Fruit fly (Drosophila melanogaster): ENCODE results near the gene hth.
A peak's percentile ranks its signal among the peaks of the same experiment; 100 is the strongest.

Gene hth

DNA sequence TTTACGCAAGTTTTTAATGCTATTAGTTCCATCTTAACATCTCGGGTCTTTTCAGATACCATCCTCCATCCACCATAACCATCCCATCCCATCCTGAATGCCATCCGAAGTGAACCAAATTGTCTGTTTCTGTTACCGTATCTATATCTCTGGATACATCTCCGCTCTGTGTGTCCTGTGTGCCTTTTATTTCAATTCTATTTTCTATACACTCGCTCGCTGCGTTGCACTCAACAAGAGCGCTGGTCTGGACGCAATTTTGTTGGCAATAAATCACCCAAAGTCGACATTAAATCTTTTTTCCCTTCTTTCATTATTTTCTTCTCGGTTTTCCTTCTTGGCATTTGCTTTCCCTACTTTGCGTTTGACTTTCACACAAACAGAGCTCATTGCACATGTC lies 6.1 kb upstream of the hth start (continued):
- TF ChIP-seq CG11504 (tag; optimal IDR thresholded peaks at IDR 0.05), result no peak
- no peak for TF ChIP-seq CG3163 (GFP tag; optimal IDR thresholded peaks at IDR 0.05)
- TF ChIP-seq grn (GFP tag; optimal IDR thresholded peaks at IDR 0.05), result peak; percentile 71
- no peak for TF ChIP-seq lab (GFP tag; optimal IDR thresholded peaks at IDR 0.05)
- TF ChIP-seq Kr (GFP tag; optimal IDR thresholded peaks at IDR 0.05), result peak; percentile 65
- no peak for TF ChIP-seq HLHmδ (GFP tag; optimal IDR thresholded peaks at IDR 0.05)
- TF ChIP-seq D19A (tag; optimal IDR thresholded peaks at IDR 0.05), result no peak
- no peak for TF ChIP-seq gt (GFP tag; IDR thresholded peaks at IDR 0.05)
- peak; percentile 63 for TF ChIP-seq oc (tag; optimal IDR thresholded peaks at IDR 0.05)
- peak; percentile 71 for TF ChIP-seq cad (GFP tag; optimal IDR thresholded peaks at IDR 0.05)
- TF ChIP-seq unpg (GFP tag; optimal IDR thresholded peaks at IDR 0.05), result no peak
- no peak for TF ChIP-seq lov (optimal IDR thresholded peaks at IDR 0.05)
- no peak for TF ChIP-seq lov (GFP tag; IDR thresholded peaks at IDR 0.05)
- TF ChIP-seq CG2199 (GFP tag; IDR thresholded peaks at IDR 0.05), result peak; percentile 90; the same call in 1 of the 3 replicates
- TF ChIP-seq Scr (GFP tag; IDR thresholded peaks at IDR 0.05; ENCODE audit: partially characterized antibody), result no peak
- no peak for TF ChIP-seq fd96Cb (tag; optimal IDR thresholded peaks at IDR 0.05)
- no peak for TF ChIP-seq ac (GFP tag; optimal IDR thresholded peaks at IDR 0.05)
- TF ChIP-seq CG14441 (GFP tag; IDR thresholded peaks at IDR 0.05), result no peak
- TF ChIP-seq tll (GFP tag; optimal IDR thresholded peaks at IDR 0.05), result peak in 1 of 2 experiments; percentile 94

DNA sequence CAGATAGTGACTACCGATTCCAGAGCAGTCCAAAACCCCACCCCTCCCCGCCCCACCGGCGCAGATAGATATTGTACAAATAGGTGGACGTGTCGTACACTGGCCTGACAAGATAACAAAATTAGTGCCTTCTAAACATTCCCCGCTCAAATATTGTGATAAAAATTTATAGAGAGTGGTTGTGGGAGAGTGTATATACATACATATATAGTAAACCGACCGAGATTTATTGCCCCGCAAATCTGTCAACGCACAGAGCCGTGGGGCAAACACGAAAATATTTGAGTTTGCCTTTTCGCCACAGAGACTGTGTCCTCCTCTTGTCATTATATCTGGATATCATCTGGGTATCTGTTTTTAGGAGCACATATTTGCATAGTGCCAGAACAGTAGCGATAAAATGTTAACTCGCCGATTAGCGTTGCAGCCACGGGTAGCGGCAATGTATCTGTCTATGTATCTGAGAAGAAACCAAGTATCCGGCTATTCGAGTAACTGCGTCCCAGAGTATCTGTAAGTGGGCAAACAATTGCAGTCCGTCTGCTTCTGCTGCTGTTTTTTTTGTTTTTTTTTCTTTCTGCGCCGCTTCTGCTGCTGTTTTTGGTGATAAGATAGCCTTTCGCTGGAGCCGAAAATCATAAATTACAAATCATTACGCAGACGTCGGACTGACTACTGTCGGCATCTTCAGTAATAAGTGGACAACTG lies 3.9 kb upstream of the hth start:
- TF ChIP-seq Dip2 (GFP tag; IDR thresholded peaks at IDR 0.05), result no peak
- peak; percentile 43 for TF ChIP-seq ewg (GFP tag; optimal IDR thresholded peaks at IDR 0.05)
- peak; percentile 46 for TF ChIP-seq CG10431 (GFP tag; optimal IDR thresholded peaks at IDR 0.05)
- no peak for TF ChIP-seq Max (GFP tag; optimal IDR thresholded peaks at IDR 0.05)
- TF ChIP-seq seq (GFP tag; IDR thresholded peaks at IDR 0.05), result peak; percentile 43; the same call in 1 of the 2 replicates
- peak; percentile 43 for TF ChIP-seq Blimp-1 (GFP tag; optimal IDR thresholded peaks at IDR 0.05)
- TF ChIP-seq bab2 (GFP tag; optimal IDR thresholded peaks at IDR 0.05), result peak; percentile 6
- TF ChIP-seq zfh1 (GFP tag; IDR thresholded peaks at IDR 0.05), result no peak; the same call in 2 of the 3 replicates
- no peak for TF ChIP-seq lov (optimal IDR thresholded peaks at IDR 0.05)
- TF ChIP-seq lov (GFP tag; IDR thresholded peaks at IDR 0.05), result 0 out of 3 replicates have a peak, but pooled peaks have one; percentile 66
- peak; percentile 87 for TF ChIP-seq Kr (GFP tag; optimal IDR thresholded peaks at IDR 0.05)
- TF ChIP-seq ash1 (GFP tag; optimal IDR thresholded peaks at IDR 0.05), result peak; percentile 26
- TF ChIP-seq CG13424 (tag; optimal IDR thresholded peaks at IDR 0.05), result peak; percentile 64
- TF ChIP-seq zen2 (GFP tag; IDR thresholded peaks at IDR 0.05; ENCODE audit: partially characterized antibody), result no peak
- TF ChIP-seq dan (GFP tag; IDR thresholded peaks at IDR 0.05), result no peak
- peak; percentile 42 for TF ChIP-seq Jarid2 (GFP tag; optimal IDR thresholded peaks at IDR 0.05)
- peak; percentile 17 for TF ChIP-seq nmo (GFP tag; optimal IDR thresholded peaks at IDR 0.05)
- no peak for TF ChIP-seq prd (optimal IDR thresholded peaks at IDR 0.05)
- 0 out of 3 replicates have a peak, but pooled peaks have one; percentile 39 for TF ChIP-seq prd (GFP tag; IDR thresholded peaks at IDR 0.05)
- TF ChIP-seq CG13775 (GFP tag; optimal IDR thresholded peaks at IDR 0.05), result peak; percentile 7
- 0 out of 3 replicates have a peak, but pooled peaks have one; percentile 54 for TF ChIP-seq so (GFP tag; IDR thresholded peaks at IDR 0.05)
- no peak for TF ChIP-seq CG14667 (GFP tag; IDR thresholded peaks at IDR 0.05)
- TF ChIP-seq CG18262 (tag; optimal IDR thresholded peaks at IDR 0.05), result peak; percentile 67
- peak; percentile 66 for TF ChIP-seq CG3407 (GFP tag; optimal IDR thresholded peaks at IDR 0.05)
- TF ChIP-seq Ravus (GFP tag; IDR thresholded peaks at IDR 0.05), result no peak
- peak; percentile 5 for TF ChIP-seq Spps (tag; optimal IDR thresholded peaks at IDR 0.05)
- peak; percentile 23 for TF ChIP-seq CG8359 (GFP tag; optimal IDR thresholded peaks at IDR 0.05; ENCODE audit: borderline replicate concordance)
- TF ChIP-seq CG12104 (GFP tag; optimal IDR thresholded peaks at IDR 0.05), result peak; percentile 41
- no peak for TF ChIP-seq cas (GFP tag; IDR thresholded peaks at IDR 0.05)
- no peak for TF ChIP-seq CG10366 (GFP tag; IDR thresholded peaks at IDR 0.05)
- no peak for TF ChIP-seq CG32532 (GFP tag; IDR thresholded peaks at IDR 0.05)
- peak; percentile 30 for TF ChIP-seq bcd (GFP tag; optimal IDR thresholded peaks at IDR 0.05)
- peak; percentile 36 for TF ChIP-seq Med (GFP tag)

Measured in whole organism, embryonic.